Worm (Caenorhabditis elegans) whole organism, midembryonic: Measurements from ENCODE around the gene T28D9.4.
A peak's percentile ranks its signal among the peaks of the same experiment; 100 is the strongest.

Source experiments
- T22C8.4 ChIP-seq: fragments of 200-800 bp; sonication (Bioruptor generic); IDR thresholded peaks from 2 replicates; pipeline ENCODE4 v1.3.6; 2022; ENCODE audit warnings: missing genetic modification characterization, missing compliant biosample characterization
- cog-1 ChIP-seq: sonication (generic microtip); optimal IDR thresholded peaks from 2 replicates; lab custom pipeline; 2016; ENCODE audit warnings: missing genetic modification characterization, missing compliant biosample characterization
- flt-1 ChIP-seq: fragments of 200-800 bp; sonication (Bioruptor generic); IDR thresholded peaks from 2 replicates; pipeline ENCODE4 v1.3.6; 2022; ENCODE audit warnings: missing genetic modification characterization, missing compliant biosample characterization
- klf-2 ChIP-seq: fragments of 200-800 bp; sonication (Bioruptor generic); conservative IDR thresholded peaks from 2 replicates; pipeline ENCODE4 v1.3.6; 2022; ENCODE audit warnings: missing genetic modification reagents, missing genetic modification characterization, missing compliant biosample characterization
- med-1 ChIP-seq: sonication (generic microtip); optimal IDR thresholded peaks from 2 replicates; lab custom pipeline; 2017; ENCODE audit warnings: missing genetic modification characterization, mild to moderate bottlenecking, missing compliant biosample characterization, antibody characterized with exemption, missing genetic modification reagents; ENCODE audit not compliant: insufficient read depth
- ref-1 ChIP-seq: fragments of 200-800 bp; sonication (Bioruptor generic); conservative IDR thresholded peaks from 2 replicates; pipeline ENCODE4 v1.3.6; 2022; ENCODE audit warnings: missing genetic modification reagents, missing genetic modification characterization, missing compliant biosample characterization
- tab-1 ChIP-seq: fragments of 200-800 bp; sonication (Bioruptor generic); IDR thresholded peaks from 2 replicates; pipeline ENCODE4 v1.3.6; 2022; ENCODE audit warnings: missing genetic modification characterization, missing compliant biosample characterization
- ztf-23 ChIP-seq: fragments of 200-800 bp; sonication (Bioruptor generic); IDR thresholded peaks from 2 replicates; pipeline ENCODE4 v1.3.6; 2022; ENCODE audit warnings: missing genetic modification reagents, missing genetic modification characterization, missing compliant biosample characterization
- ztf-29 ChIP-seq: fragments of 200-800 bp; sonication (Bioruptor generic); IDR thresholded peaks from 2 replicates; pipeline ENCODE4 v1.3.6; 2022; ENCODE audit warnings: missing genetic modification reagents, missing genetic modification characterization, missing compliant biosample characterization

T28D9.4 gene

ce11 chrII:6482102-6482501, 5.3 kb downstream of the T28D9.4 start, which contains the start of gene del-10:
Gene del-10 (minus strand): TSS chrII:6482125.
- TF ChIP-seq ztf-23 (GFP tag; lab: Robert Waterston, UW) = no peak
- TF ChIP-seq flt-1 = no peak
- no peak for TF ChIP-seq ztf-29
- no peak for TF ChIP-seq cog-1 (tag; lab: Kevin White, UChicago)
- no peak for TF ChIP-seq med-1 (GFP tag; lab: Kevin White, UChicago)
- no peak for TF ChIP-seq ref-1 (GFP tag; lab: Robert Waterston, UW)
- no peak for TF ChIP-seq klf-2 (GFP tag; lab: Robert Waterston, UW)
- TF ChIP-seq tab-1 (GFP tag; lab: Robert Waterston, UW) = no peak
- TF ChIP-seq T22C8.4 = no peak

DNA sequence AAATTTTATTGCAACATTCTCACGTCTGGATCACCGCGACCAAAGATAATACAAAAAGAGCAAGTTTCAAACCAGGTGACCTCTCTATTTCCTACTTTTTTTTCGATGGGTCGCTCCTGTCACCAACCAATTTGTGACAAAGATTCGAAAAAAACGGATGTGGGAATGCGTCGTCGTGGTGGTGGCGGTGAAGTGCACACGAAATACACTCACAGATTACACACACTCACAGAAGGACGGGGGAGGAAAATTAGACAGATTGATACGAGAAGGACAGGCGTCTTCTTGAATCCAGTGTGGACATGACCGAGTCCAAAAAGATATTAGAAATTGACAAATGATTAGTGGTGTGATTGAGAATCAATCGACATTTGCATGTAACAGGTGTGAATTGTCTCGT, 6.0 kb downstream of the T28D9.4 start:
- no peak for TF ChIP-seq ztf-29
- no peak for TF ChIP-seq T22C8.4
- no peak for TF ChIP-seq flt-1
- TF ChIP-seq med-1 (GFP tag; lab: Kevin White, UChicago) = no peak
- no peak for TF ChIP-seq cog-1 (tag; lab: Kevin White, UChicago)
- TF ChIP-seq ref-1 (GFP tag; lab: Robert Waterston, UW) = no peak
- no peak for TF ChIP-seq klf-2 (GFP tag; lab: Robert Waterston, UW)
- TF ChIP-seq tab-1 (GFP tag; lab: Robert Waterston, UW) = no peak
- no peak for TF ChIP-seq ztf-23 (GFP tag; lab: Robert Waterston, UW)

DNA sequence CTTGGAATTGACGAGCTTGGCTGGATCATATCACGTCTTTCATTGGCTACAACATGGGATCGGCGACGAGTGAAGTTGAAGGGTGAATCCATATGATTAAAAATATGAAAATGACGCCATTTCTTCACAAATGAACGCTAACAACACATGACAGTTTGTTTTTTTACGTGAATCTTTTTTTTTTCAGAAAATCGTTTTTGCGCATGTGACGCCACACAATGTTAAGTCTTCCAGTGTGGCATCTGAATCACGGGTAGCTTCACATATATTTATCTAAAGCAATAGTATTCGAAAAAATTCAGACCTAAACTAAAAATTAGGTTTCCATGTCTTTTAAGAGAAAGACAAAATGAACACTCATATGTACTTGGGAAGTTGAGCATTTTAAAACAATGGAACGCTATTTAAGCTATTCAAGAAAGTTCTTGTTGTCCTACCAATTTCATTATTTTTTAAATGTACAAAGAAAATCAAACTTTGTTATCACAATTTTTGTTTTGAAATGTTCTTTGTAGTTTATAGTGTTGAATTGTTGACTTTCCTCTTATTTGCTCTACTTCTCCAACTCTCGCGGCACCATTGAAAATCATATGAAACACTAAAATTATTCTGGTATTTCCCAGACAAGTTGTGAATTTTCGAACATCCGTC, 8.2 kb downstream of the T28D9.4 start, which contains the start of the genes lido-16 and plpp-1.2:
Gene lido-16 (minus strand): TSS at position 101 of the 651 bp plus-strand sequence.
Gene plpp-1.2 (plus strand): TSS at position 601 of the 651 bp plus-strand sequence.
- TF ChIP-seq ztf-23 (GFP tag; lab: Robert Waterston, UW) (no peak), klf-2 (GFP tag; lab: Robert Waterston, UW) (no peak), T22C8.4 (no peak), cog-1 (tag; lab: Kevin White, UChicago) (no peak), flt-1 (no peak), ref-1 (GFP tag; lab: Robert Waterston, UW) (no peak), med-1 (GFP tag; lab: Kevin White, UChicago) (no peak), tab-1 (GFP tag; lab: Robert Waterston, UW) (no peak), ztf-29 (no peak)

ce11 chrII:6486344-6486743, 9.6 kb downstream of the T28D9.4 start:
- TF ChIP-seq klf-2 (GFP tag; lab: Robert Waterston, UW) = no peak
- TF ChIP-seq ref-1 (GFP tag; lab: Robert Waterston, UW) = no peak
- no peak for TF ChIP-seq T22C8.4
- TF ChIP-seq tab-1 (GFP tag; lab: Robert Waterston, UW) = no peak
- TF ChIP-seq ztf-29 = no peak
- TF ChIP-seq flt-1 = no peak

DNA sequence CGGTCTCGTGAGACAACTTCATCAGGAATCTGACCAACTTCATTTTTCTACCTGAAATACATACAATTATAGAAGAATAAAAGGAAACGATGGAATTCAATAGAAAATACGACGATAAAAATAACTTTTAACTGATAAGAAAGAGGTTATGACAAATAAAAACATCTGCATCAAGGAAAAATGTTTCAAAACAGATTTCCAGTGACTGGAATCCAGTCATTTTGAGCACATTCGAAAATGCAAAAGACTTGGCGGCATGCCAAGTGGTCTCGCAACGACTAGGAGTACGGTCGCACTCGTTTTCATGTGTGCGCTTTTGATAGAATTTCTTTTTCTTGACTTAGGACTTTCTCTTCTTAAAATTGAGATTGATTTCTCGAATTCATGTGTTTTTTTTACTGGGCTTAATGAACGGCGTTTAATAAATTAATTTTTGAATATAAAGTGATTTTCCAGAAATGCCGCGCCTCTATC, 13.0 kb downstream of the T28D9.4 start, which contains the start of the genes snr-3 and rsp-5:
Gene snr-3 (minus strand): TSS at position 51 of the 474 bp plus-strand sequence.
Gene rsp-5 (plus strand): TSS at position 455 of the 474 bp plus-strand sequence.
- TF ChIP-seq ztf-23 (GFP tag; lab: Robert Waterston, UW) = no peak
- TF ChIP-seq klf-2 (GFP tag; lab: Robert Waterston, UW) = no peak
- no peak for TF ChIP-seq med-1 (GFP tag; lab: Kevin White, UChicago)
- no peak for TF ChIP-seq cog-1 (tag; lab: Kevin White, UChicago)

ce11 chrII:6491187-6491586, 14.4 kb downstream of the T28D9.4 start:
- TF ChIP-seq tab-1 (GFP tag; lab: Robert Waterston, UW) (no peak), ztf-29 (no peak), T22C8.4 (no peak), klf-2 (GFP tag; lab: Robert Waterston, UW) (no peak), ref-1 (GFP tag; lab: Robert Waterston, UW) (no peak), ztf-23 (GFP tag; lab: Robert Waterston, UW) (no peak), cog-1 (tag; lab: Kevin White, UChicago) (no peak), flt-1 (no peak), med-1 (GFP tag; lab: Kevin White, UChicago) (no peak)

- no peak for TF ChIP-seq T22C8.4
- TF ChIP-seq klf-2 (GFP tag; lab: Robert Waterston, UW) = no peak; the same call in 1 of the 2 replicates
- TF ChIP-seq ztf-29 = peak; percentile 7; the same call in 1 of the 2 replicates
- TF ChIP-seq cog-1 (tag; lab: Kevin White, UChicago) = peak; percentile 29
- TF ChIP-seq tab-1 (GFP tag; lab: Robert Waterston, UW) = peak; percentile 65; the same call in 1 of the 2 replicates
- no peak for TF ChIP-seq med-1 (GFP tag; lab: Kevin White, UChicago)
- peak; percentile 64; the same call in 1 of the 2 replicates for TF ChIP-seq ztf-23 (GFP tag; lab: Robert Waterston, UW)
- peak; percentile 64; the same call in 1 of the 2 replicates for TF ChIP-seq flt-1
- no peak for TF ChIP-seq ref-1 (GFP tag; lab: Robert Waterston, UW)
These were observed 15.2 kb downstream of the T28D9.4 start, which contains the start of the genes T28D9.11 and T28D9.1 for ce11 chrII:6491817-6492452. Gene T28D9.11 (minus strand): TSS chrII:6491993. Gene T28D9.1 (plus strand): TSS chrII:6492402.

DNA sequence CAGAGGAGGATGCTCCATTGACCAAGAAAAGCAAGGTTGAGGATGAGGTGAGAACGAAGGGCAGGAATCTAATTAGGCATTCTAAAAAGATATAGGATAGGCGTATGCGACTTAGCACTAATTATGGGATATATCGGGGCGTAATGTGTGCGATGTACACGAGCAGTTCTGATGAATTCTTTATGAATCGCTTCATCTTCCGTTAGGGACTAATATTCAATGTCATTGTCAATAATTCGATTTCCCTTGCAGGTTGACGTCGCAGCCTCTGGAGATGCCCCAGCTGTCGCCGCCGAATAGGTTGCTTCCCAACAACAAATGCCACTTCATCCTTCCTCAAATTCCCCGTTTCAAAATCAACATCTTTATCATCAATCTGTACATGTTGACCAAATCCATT, 16.4 kb downstream of the T28D9.4 start:
- TF ChIP-seq flt-1 = no peak
- no peak for TF ChIP-seq ztf-23 (GFP tag; lab: Robert Waterston, UW)
- TF ChIP-seq cog-1 (tag; lab: Kevin White, UChicago) = no peak
- no peak for TF ChIP-seq med-1 (GFP tag; lab: Kevin White, UChicago)
- no peak for TF ChIP-seq ref-1 (GFP tag; lab: Robert Waterston, UW)
- TF ChIP-seq ztf-29 = no peak
- TF ChIP-seq tab-1 (GFP tag; lab: Robert Waterston, UW) = no peak
- TF ChIP-seq T22C8.4 = no peak
- TF ChIP-seq klf-2 (GFP tag; lab: Robert Waterston, UW) = no peak
